Worm (Caenorhabditis elegans): ENCODE results near the gene mib-1.

Gene mib-1

ce11 chrIII:11241583-11242187 lies 48.8 kb downstream of the mib-1 start:
- no peak for TF ChIP-seq T22C8.4 (GFP tag; IDR thresholded peaks at IDR 0.05)
- no peak for TF ChIP-seq klf-2 (GFP tag; conservative IDR thresholded peaks at IDR 0.05)
- TF ChIP-seq cog-1 (tag; optimal IDR thresholded peaks at IDR 0.05) = no peak
- TF ChIP-seq tab-1 (GFP tag; IDR thresholded peaks at IDR 0.05) = no peak
- no peak for TF ChIP-seq flt-1 (GFP tag; IDR thresholded peaks at IDR 0.05)
- no peak for TF ChIP-seq ztf-23 (GFP tag; IDR thresholded peaks at IDR 0.05)
- no peak for TF ChIP-seq ref-1 (GFP tag; conservative IDR thresholded peaks at IDR 0.05)
- TF ChIP-seq ztf-29 (GFP tag; IDR thresholded peaks at IDR 0.05) = no peak
- TF ChIP-seq med-1 (GFP tag; optimal IDR thresholded peaks at IDR 0.05; ENCODE audit: insufficient read depth) = no peak

ce11 chrIII:11240776-11241175 lies 49.7 kb downstream of the mib-1 start:
- TF ChIP-seq ztf-23 (GFP tag; IDR thresholded peaks at IDR 0.05) = no peak
- no peak for TF ChIP-seq med-1 (GFP tag; optimal IDR thresholded peaks at IDR 0.05; ENCODE audit: insufficient read depth)
- no peak for TF ChIP-seq klf-2 (GFP tag; conservative IDR thresholded peaks at IDR 0.05)
- TF ChIP-seq flt-1 (GFP tag; IDR thresholded peaks at IDR 0.05) = no peak

ce11 chrIII:11238790-11239189 lies 51.7 kb downstream of the mib-1 start:
- TF ChIP-seq ref-1 (GFP tag; conservative IDR thresholded peaks at IDR 0.05) (no peak), klf-2 (GFP tag; conservative IDR thresholded peaks at IDR 0.05) (no peak), med-1 (GFP tag; optimal IDR thresholded peaks at IDR 0.05; ENCODE audit: insufficient read depth) (no peak), cog-1 (tag; optimal IDR thresholded peaks at IDR 0.05) (no peak), T22C8.4 (GFP tag; IDR thresholded peaks at IDR 0.05) (no peak), ztf-23 (GFP tag; IDR thresholded peaks at IDR 0.05) (no peak), flt-1 (GFP tag; IDR thresholded peaks at IDR 0.05) (no peak), ztf-29 (GFP tag; IDR thresholded peaks at IDR 0.05) (no peak), tab-1 (GFP tag; IDR thresholded peaks at IDR 0.05) (no peak)

- TF ChIP-seq flt-1 (GFP tag; IDR thresholded peaks at IDR 0.05) (no peak), tab-1 (GFP tag; IDR thresholded peaks at IDR 0.05) (no peak), ref-1 (GFP tag; conservative IDR thresholded peaks at IDR 0.05) (no peak), med-1 (GFP tag; optimal IDR thresholded peaks at IDR 0.05; ENCODE audit: insufficient read depth) (no peak), T22C8.4 (GFP tag; IDR thresholded peaks at IDR 0.05) (no peak), cog-1 (tag; optimal IDR thresholded peaks at IDR 0.05) (no peak), ztf-23 (GFP tag; IDR thresholded peaks at IDR 0.05) (no peak), ztf-29 (GFP tag; IDR thresholded peaks at IDR 0.05) (no peak)
Measured at ce11 chrIII:11238309-11238708, 52.2 kb downstream of the mib-1 start.

ce11 chrIII:11237741-11238140 lies 52.7 kb downstream of the mib-1 start:
- TF ChIP-seq ztf-23 (GFP tag; IDR thresholded peaks at IDR 0.05) = no peak
- TF ChIP-seq flt-1 (GFP tag; IDR thresholded peaks at IDR 0.05) = no peak
- no peak for TF ChIP-seq cog-1 (tag; optimal IDR thresholded peaks at IDR 0.05)

- no peak for TF ChIP-seq ztf-29 (GFP tag; IDR thresholded peaks at IDR 0.05)
- TF ChIP-seq ztf-23 (GFP tag; IDR thresholded peaks at IDR 0.05) = peak; percentile 74
- no peak for TF ChIP-seq T22C8.4 (GFP tag; IDR thresholded peaks at IDR 0.05)
- TF ChIP-seq tab-1 (GFP tag; IDR thresholded peaks at IDR 0.05) = no peak
- no peak for TF ChIP-seq ref-1 (GFP tag; conservative IDR thresholded peaks at IDR 0.05)
- peak; percentile 59; the same call in 1 of the 2 replicates for TF ChIP-seq flt-1 (GFP tag; IDR thresholded peaks at IDR 0.05)
- TF ChIP-seq klf-2 (GFP tag; conservative IDR thresholded peaks at IDR 0.05) = no peak
- peak; percentile 58 for TF ChIP-seq med-1 (GFP tag; optimal IDR thresholded peaks at IDR 0.05; ENCODE audit: insufficient read depth)
- TF ChIP-seq cog-1 (tag; optimal IDR thresholded peaks at IDR 0.05) = no peak
Measured at ce11 chrIII:11236788-11237187, 53.7 kb downstream of the mib-1 start, which contains the start of the genes Y47D3A.14 and aakb-2. Gene Y47D3A.14, minus strand, starts transcription at chrIII:11236868. Gene aakb-2, plus strand, starts transcription at chrIII:11237143.

Data from whole organism, midembryonic.